Fruit fly (Drosophila melanogaster) whole organism, embryonic: Measurements from ENCODE around the gene CG14631.

Source experiments
- CG16813 ChIP-seq: fragments of 200-800 bp; sonication (Bioruptor generic); IDR thresholded peaks from 3 replicates; pipeline ENCODE4 v1.3.6; 2022; ENCODE audit warnings: missing biosample characterization, missing genetic modification characterization; ENCODE audit not compliant: partially characterized antibody
- CG1832 ChIP-seq: fragments of 200-800 bp; sonication (Bioruptor generic); optimal IDR thresholded peaks from 2 replicates; lab custom pipeline; 2017; ENCODE audit warnings: missing biosample characterization, mild to moderate bottlenecking, missing genetic modification characterization, inconsistent platforms
- CG9932 ChIP-seq: fragments of 200-800 bp; sonication (Bioruptor generic); IDR thresholded peaks from 2 replicates; pipeline ENCODE4 v1.3.6; 2022; ENCODE audit warnings: missing biosample characterization, missing genetic modification characterization
- ara ChIP-seq: fragments of 200-800 bp; sonication (Bioruptor generic); IDR thresholded peaks from 2 replicates; pipeline ENCODE4 v1.3.6; 2022; ENCODE audit warnings: missing biosample characterization, missing genetic modification characterization
- h ChIP-seq: fragments of >200 bp; optimal IDR thresholded peaks from 2 replicates; lab custom pipeline; 2017
- lbe ChIP-seq: fragments of 200-800 bp; sonication (Bioruptor generic); optimal IDR thresholded peaks from 2 replicates; lab custom pipeline; 2016; ENCODE audit warnings: missing biosample characterization, mild to moderate bottlenecking, missing genetic modification characterization
- usp ChIP-seq: fragments of >200 bp; optimal IDR thresholded peaks from 2 replicates; lab custom pipeline; 2017; ENCODE audit warnings: missing biosample characterization, missing genetic modification characterization

dm6 chrX:1031196-1031595 is 19.4 kb downstream of the CG14631 start, which contains the start of gene CG14630:
- TF ChIP-seq CG16813 (GFP tag; lab: Robert Waterston, UW) (no peak), lbe (GFP tag; lab: Kevin White, UChicago) (no peak), usp (GFP tag; lab: Kevin White, UChicago) (no peak), ara (GFP tag; lab: Robert Waterston, UW) (no peak), CG1832 (GFP tag; lab: Kevin White, UChicago) (no peak), h (lab: Kevin White, UChicago) (no peak), CG9932 (GFP tag; lab: Robert Waterston, UW) (no peak)
